Worm (Caenorhabditis elegans): ENCODE results near the gene ufm-1.

ufm-1 gene

DNA sequence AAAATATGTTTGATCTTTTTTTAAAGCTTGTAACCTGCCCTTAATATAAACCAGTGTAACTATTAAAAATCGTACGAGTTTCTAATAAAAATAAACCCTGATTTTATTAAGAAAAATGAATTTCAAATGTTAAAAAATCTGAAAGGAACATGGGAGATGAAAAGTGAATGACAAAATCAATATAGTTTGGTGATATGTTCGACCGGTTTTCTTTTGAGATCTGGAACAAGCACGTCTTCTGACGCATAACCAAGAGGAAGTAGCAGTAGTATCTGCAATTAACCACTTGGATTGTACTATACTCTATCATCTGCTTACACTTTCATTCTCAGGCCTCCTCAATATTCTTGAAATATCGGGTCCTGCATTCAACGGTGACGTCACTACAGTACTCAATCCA, 18.3 kb downstream of the ufm-1 start:
- TF ChIP-seq B0035.1 (tag; optimal IDR thresholded peaks at IDR 0.05): no peak
- TF ChIP-seq egl-44 (GFP tag; IDR thresholded peaks at IDR 0.05): no peak
- no peak for TF ChIP-seq pha-4 (tag; optimal IDR thresholded peaks at IDR 0.05)
- no peak for TF ChIP-seq ama-1 (optimal IDR thresholded peaks at IDR 0.05)
- no peak for TF ChIP-seq ama-1 (GFP tag; optimal IDR thresholded peaks at IDR 0.05)
- TF ChIP-seq bed-1 (GFP tag; IDR thresholded peaks at IDR 0.05): no peak

- TF ChIP-seq F52B5.7 (tag; optimal IDR thresholded peaks at IDR 0.05) (no peak), ztf-3 (GFP tag; optimal IDR thresholded peaks at IDR 0.05) (no peak), madf-3 (GFP tag; IDR thresholded peaks at IDR 0.05) (no peak), nhr-90 (tag; optimal IDR thresholded peaks at IDR 0.05) (no peak), lsy-27 (tag; optimal IDR thresholded peaks at IDR 0.05; ENCODE audit: borderline replicate concordance, insufficient read depth) (no peak), madf-10 (tag; optimal IDR thresholded peaks at IDR 0.05) (no peak), T07F8.4 (tag; optimal IDR thresholded peaks at IDR 0.05) (no peak), sdz-38 (tag; optimal IDR thresholded peaks at IDR 0.05) (no peak), mes-4 (tag; optimal IDR thresholded peaks at IDR 0.05) (no peak), rec-8 (tag; optimal IDR thresholded peaks at IDR 0.05) (no peak), ceh-27 (GFP tag; optimal IDR thresholded peaks at IDR 0.05) (no peak), F33H1.4 (GFP tag; IDR thresholded peaks at IDR 0.05) (no peak), ccch-3 (GFP tag; optimal IDR thresholded peaks at IDR 0.05) (no peak), let-526 (GFP tag; IDR thresholded peaks at IDR 0.05) (no peak)
Measured at ce11 chrIII:7878852-7879329, 20.1 kb downstream of the ufm-1 start, which contains the start of gene sup-18. Gene sup-18, minus strand, starts transcription at chrIII:7878902.

- TF ChIP-seq K11D2.4 (GFP tag; IDR thresholded peaks at IDR 0.05) (no peak), cebp-1 (GFP tag; IDR thresholded peaks at IDR 0.05) (no peak), cebp-1 (tag; optimal IDR thresholded peaks at IDR 0.05) (peak; percentile 68)
Measured at ce11 chrIII:7880132-7880715, 21.4 kb downstream of the ufm-1 start.

DNA sequence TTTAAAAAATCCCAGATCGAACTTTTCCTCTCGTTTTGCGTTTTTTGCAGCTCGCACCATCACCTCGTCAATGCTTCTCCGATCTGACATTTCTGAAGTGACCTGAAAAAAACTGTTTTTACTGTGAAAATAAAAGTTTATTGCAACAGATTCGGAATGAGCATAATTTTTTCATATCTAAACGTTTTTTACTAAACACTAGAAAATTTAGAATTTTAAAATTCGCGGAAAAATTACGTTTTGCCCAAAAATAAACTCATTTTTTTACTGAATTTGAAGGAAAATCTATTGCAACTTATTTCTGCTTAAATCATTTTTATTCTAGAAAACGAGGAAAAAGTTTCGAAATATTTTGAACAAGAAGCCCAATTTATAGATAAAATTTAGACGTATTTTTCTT, 24.1 kb downstream of the ufm-1 start, which contains the start of gene ZK688.9:
Gene ZK688.9 (minus strand): TSS at position 101 of the 400 bp plus-strand sequence.
- no peak for TF ChIP-seq let-526 (GFP tag; IDR thresholded peaks at IDR 0.05)
- TF ChIP-seq somi-1 (GFP tag; optimal IDR thresholded peaks at IDR 0.05): no peak
- TF ChIP-seq nhr-27 (tag; optimal IDR thresholded peaks at IDR 0.05): no peak
- no peak for TF ChIP-seq nhr-90 (tag; optimal IDR thresholded peaks at IDR 0.05)
- no peak for TF ChIP-seq B0261.1 (tag; optimal IDR thresholded peaks at IDR 0.05)
- TF ChIP-seq ztf-25 (GFP tag; IDR thresholded peaks at IDR 0.05): no peak
- no peak for TF ChIP-seq Y53F4B.3 (GFP tag; IDR thresholded peaks at IDR 0.05)
- TF ChIP-seq madf-8 (GFP tag; conservative IDR thresholded peaks at IDR 0.05): no peak
- TF ChIP-seq repo-1 (tag; optimal IDR thresholded peaks at IDR 0.05): no peak
- TF ChIP-seq ceh-100 (GFP tag; IDR thresholded peaks at IDR 0.05): no peak
- no peak for TF ChIP-seq lsy-27 (tag; optimal IDR thresholded peaks at IDR 0.05; ENCODE audit: borderline replicate concordance, insufficient read depth)
- TF ChIP-seq nhr-179 (tag; optimal IDR thresholded peaks at IDR 0.05): no peak
- no peak for TF ChIP-seq snpc-4 (GFP tag; optimal IDR thresholded peaks at IDR 0.05)
- TF ChIP-seq snpc-4 (tag; optimal IDR thresholded peaks at IDR 0.05): no peak
- TF ChIP-seq ccch-3 (GFP tag; optimal IDR thresholded peaks at IDR 0.05): no peak
- TF ChIP-seq chd-7 (tag; optimal IDR thresholded peaks at IDR 0.05): no peak
- no peak for TF ChIP-seq C06A6.2 (GFP tag; conservative IDR thresholded peaks at IDR 0.05)
- no peak for TF ChIP-seq pbrm-1 (GFP tag; IDR thresholded peaks at IDR 0.05)
- TF ChIP-seq ztf-22 (GFP tag; optimal IDR thresholded peaks at IDR 0.05): no peak
